Worm (Caenorhabditis elegans) whole organism, late embryonic: ENCODE results near the gene R11D1.4.

ENCODE experiments used
- C08G9.2 ChIP-seq: sonication (generic microtip); optimal IDR thresholded peaks from 2 replicates; lab custom pipeline; 2016; ENCODE audit warnings: mild to moderate bottlenecking, missing genetic modification characterization, moderate library complexity, missing compliant biosample characterization
- F13H6.1 ChIP-seq: sonication (generic microtip); optimal IDR thresholded peaks from 2 replicates; lab custom pipeline; 2016; ENCODE audit warnings: missing genetic modification characterization, missing compliant biosample characterization
- K09A11.1 ChIP-seq: sonication (generic microtip); optimal IDR thresholded peaks from 2 replicates; lab custom pipeline; 2017; ENCODE audit warnings: antibody characterized with exemption, mild to moderate bottlenecking, missing genetic modification characterization, missing compliant biosample characterization; ENCODE audit not compliant: insufficient read depth
- Y22D7AL.16 ChIP-seq: sonication (generic microtip); optimal IDR thresholded peaks from 2 replicates; lab custom pipeline; 2016; ENCODE audit warnings: missing genetic modification characterization, missing compliant biosample characterization
- ahr-1 ChIP-seq: sonication (generic microtip); optimal IDR thresholded peaks from 2 replicates; lab custom pipeline; 2016; ENCODE audit warnings: missing genetic modification characterization, missing compliant biosample characterization
- ceh-18 ChIP-seq: sonication (generic microtip); optimal IDR thresholded peaks from 2 replicates; lab custom pipeline; 2016; ENCODE audit warnings: missing genetic modification characterization, missing compliant biosample characterization
- ceh-19 ChIP-seq: fragments of 200-800 bp; sonication (Bioruptor generic); optimal IDR thresholded peaks from 2 replicates; lab custom pipeline; 2018; ENCODE audit warnings: mild to moderate bottlenecking, missing genetic modification characterization, missing compliant biosample characterization
- ceh-2 ChIP-seq: sonication (generic microtip); optimal IDR thresholded peaks from 2 replicates; lab custom pipeline; 2016; ENCODE audit warnings: missing genotype, missing genetic modification characterization, missing compliant biosample characterization
- ceh-30 ChIP-seq: fragments of 150-350 bp; optimal IDR thresholded peaks from 2 replicates; lab custom pipeline; 2014; ENCODE audit warnings: missing biosample characterization, missing genetic modification characterization
- ceh-31 ChIP-seq: sonication (generic microtip); optimal IDR thresholded peaks from 2 replicates; lab custom pipeline; 2016; ENCODE audit warnings: missing genetic modification characterization, missing compliant biosample characterization
- ceh-34 ChIP-seq: sonication (generic microtip); optimal IDR thresholded peaks from 2 replicates; lab custom pipeline; 2016; ENCODE audit warnings: mild to moderate bottlenecking, missing genetic modification characterization, missing compliant biosample characterization
- ceh-48 ChIP-seq: sonication (generic microtip); optimal IDR thresholded peaks from 2 replicates; lab custom pipeline; 2016; ENCODE audit warnings: missing genetic modification characterization, inconsistent platforms, missing compliant biosample characterization
- ceh-6 ChIP-seq: fragments of 200-800 bp; sonication (Bioruptor generic); optimal IDR thresholded peaks from 2 replicates; lab custom pipeline; 2018; ENCODE audit warnings: mild to moderate bottlenecking, missing genetic modification characterization, missing compliant biosample characterization
- che-1 ChIP-seq: sonication (generic microtip); optimal IDR thresholded peaks from 2 replicates; lab custom pipeline; 2016; ENCODE audit warnings: mild to moderate bottlenecking, missing genetic modification characterization, missing compliant biosample characterization
- dve-1 ChIP-seq: sonication (generic microtip); optimal IDR thresholded peaks from 2 replicates; lab custom pipeline; 2017; ENCODE audit warnings: antibody characterized with exemption, mild to moderate bottlenecking, missing genetic modification characterization, missing compliant biosample characterization
- elt-4 ChIP-seq: sonication (generic microtip); optimal IDR thresholded peaks from 2 replicates; lab custom pipeline; 2016; ENCODE audit warnings: missing genetic modification characterization, missing compliant biosample characterization
- ets-4 ChIP-seq: sonication (generic microtip); optimal IDR thresholded peaks from 2 replicates; lab custom pipeline; 2016; ENCODE audit warnings: missing genetic modification characterization, missing compliant biosample characterization
- eyg-1 ChIP-seq: sonication (generic microtip); optimal IDR thresholded peaks from 2 replicates; lab custom pipeline; 2016; ENCODE audit warnings: missing genotype, missing genetic modification characterization, missing compliant biosample characterization
- fkh-10 ChIP-seq: fragments of 150-350 bp; optimal IDR thresholded peaks from 2 replicates; lab custom pipeline; 2014; ENCODE audit warnings: missing biosample characterization, missing genetic modification reagents, missing genetic modification characterization
- fkh-6 ChIP-seq: sonication (generic microtip); optimal IDR thresholded peaks from 2 replicates; lab custom pipeline; 2016; ENCODE audit warnings: missing genetic modification characterization, missing compliant biosample characterization
- hlh-13 ChIP-seq: fragments of 200-800 bp; sonication (Bioruptor generic); optimal IDR thresholded peaks from 2 replicates; lab custom pipeline; 2018; ENCODE audit warnings: mild to moderate bottlenecking, missing genetic modification characterization, missing compliant biosample characterization
- hlh-30 ChIP-seq: sonication (generic microtip); optimal IDR thresholded peaks from 2 replicates; lab custom pipeline; 2017; ENCODE audit warnings: antibody characterized with exemption, missing genetic modification characterization, missing compliant biosample characterization; ENCODE audit not compliant: insufficient read depth
- hlh-6 ChIP-seq: sonication (generic microtip); optimal IDR thresholded peaks from 2 replicates; lab custom pipeline; 2016; ENCODE audit warnings: missing genotype, missing genetic modification characterization, missing compliant biosample characterization
- lim-6 ChIP-seq: sonication (generic microtip); optimal IDR thresholded peaks from 2 replicates; lab custom pipeline; 2016; ENCODE audit warnings: missing genetic modification characterization, missing compliant biosample characterization
- lin-11 ChIP-seq: fragments of 200-800 bp; sonication (Bioruptor generic); optimal IDR thresholded peaks from 2 replicates; lab custom pipeline; 2018; ENCODE audit warnings: mild to moderate bottlenecking, missing genetic modification characterization, missing compliant biosample characterization
- madf-2 ChIP-seq: sonication (generic microtip); optimal IDR thresholded peaks from 2 replicates; lab custom pipeline; 2017; ENCODE audit warnings: missing genetic modification characterization, missing compliant biosample characterization
- nhr-11 ChIP-seq: fragments of 150-350 bp; optimal IDR thresholded peaks from 2 replicates; lab custom pipeline; 2014; ENCODE audit warnings: missing biosample characterization, missing genetic modification characterization
- npax-4 ChIP-seq: sonication (generic microtip); optimal IDR thresholded peaks from 2 replicates; lab custom pipeline; 2016; ENCODE audit warnings: missing genetic modification characterization, missing compliant biosample characterization
- pat-9 ChIP-seq: fragments of 200-800 bp; sonication (Bioruptor generic); optimal IDR thresholded peaks from 2 replicates; lab custom pipeline; 2018; ENCODE audit warnings: mild to moderate bottlenecking, missing genetic modification characterization, moderate library complexity, missing compliant biosample characterization
- pax-1 ChIP-seq: fragments of 150-350 bp; optimal IDR thresholded peaks from 2 replicates; lab custom pipeline; 2014; ENCODE audit warnings: missing biosample characterization, missing genetic modification characterization
- pros-1 ChIP-seq: fragments of 150-350 bp; optimal IDR thresholded peaks from 2 replicates; lab custom pipeline; 2014; ENCODE audit warnings: missing biosample characterization, missing genetic modification reagents, missing genetic modification characterization
- ref-2 ChIP-seq: sonication (generic microtip); optimal IDR thresholded peaks from 2 replicates; lab custom pipeline; 2016; ENCODE audit warnings: missing genetic modification characterization, missing compliant biosample characterization
- sox-2 ChIP-seq: fragments of 200-800 bp; sonication (Bioruptor generic); IDR thresholded peaks from 2 replicates; pipeline ENCODE4 v1.3.6; 2022; ENCODE audit warnings: missing genetic modification reagents, missing genetic modification characterization, missing compliant biosample characterization
- tbx-2 ChIP-seq: sonication (generic microtip); optimal IDR thresholded peaks from 2 replicates; lab custom pipeline; 2016; ENCODE audit warnings: missing genetic modification characterization, missing compliant biosample characterization
- tbx-7 ChIP-seq: sonication (generic microtip); optimal IDR thresholded peaks from 2 replicates; lab custom pipeline; 2016; ENCODE audit warnings: missing genotype, missing genetic modification characterization, missing compliant biosample characterization
- ttx-3 ChIP-seq: sonication (generic microtip); optimal IDR thresholded peaks from 2 replicates; lab custom pipeline; 2016; ENCODE audit warnings: missing genetic modification reagents, missing genetic modification characterization, missing compliant biosample characterization
- unc-42 ChIP-seq: sonication (generic microtip); optimal IDR thresholded peaks from 2 replicates; lab custom pipeline; 2016; ENCODE audit warnings: missing genotype, missing genetic modification characterization, missing compliant biosample characterization
- unc-55 ChIP-seq: sonication (generic microtip); optimal IDR thresholded peaks from 2 replicates; lab custom pipeline; 2017; ENCODE audit warnings: missing biosample characterization, missing genetic modification reagents, missing genetic modification characterization
- ztf-16 ChIP-seq: sonication (generic microtip); optimal IDR thresholded peaks from 2 replicates; lab custom pipeline; 2017; ENCODE audit warnings: missing genetic modification characterization, missing compliant biosample characterization

The R11D1.4 gene

ce11 chrV:12727104-12727637, 13.2 kb upstream of the R11D1.4 start, which contains the start of gene R11D1.13:
R11D1.13 (plus strand) TSS chrV:12727154.
- TF ChIP-seq ceh-18 (tag; lab: Kevin White, UChicago) (no peak), lin-11 (tag; lab: Kevin White, UChicago) (no peak), pax-1 (tag; lab: Kevin White, UChicago) (no peak), F13H6.1 (no peak), madf-2 (tag; lab: Kevin White, UChicago) (no peak), pat-9 (tag; lab: Kevin White, UChicago) (no peak), ref-2 (tag; lab: Kevin White, UChicago) (no peak), eyg-1 (tag; lab: Kevin White, UChicago) (no peak)
- TF ChIP-seq, all 69 proteins: peak for 0

DNA sequence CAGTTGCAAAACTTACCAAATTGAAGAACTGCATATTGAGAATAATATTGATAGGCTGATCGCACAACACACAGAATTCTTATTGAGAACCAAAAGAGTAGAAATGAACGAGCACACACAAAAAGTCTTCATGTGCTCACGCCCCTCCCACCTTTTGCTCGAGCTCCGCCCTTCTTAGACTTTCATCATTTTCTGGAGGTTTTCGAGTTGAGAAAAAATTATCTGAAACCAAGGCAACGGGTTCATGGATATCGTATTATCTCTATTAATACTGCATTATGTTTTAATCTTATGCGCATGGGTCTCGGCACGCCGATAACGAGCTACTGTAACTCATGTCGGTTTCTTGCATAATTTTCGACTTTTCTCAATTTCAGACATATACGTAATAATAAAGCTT, 11.9 kb upstream of the R11D1.4 start, which contains the start of gene R11D1.12:
TSS of gene R11D1.12 (minus strand) at position 101 of the 400 bp plus-strand sequence.
- no peak for TF ChIP-seq tbx-7 (tag; lab: Kevin White, UChicago)
- TF ChIP-seq sox-2 (GFP tag; lab: Robert Waterston, UW): no peak
- no peak for TF ChIP-seq ztf-16 (tag; lab: Kevin White, UChicago)
- TF ChIP-seq unc-42 (tag; lab: Kevin White, UChicago): no peak
- no peak for TF ChIP-seq tbx-2 (tag; lab: Kevin White, UChicago)
- no peak for TF ChIP-seq fkh-6 (tag; lab: Kevin White, UChicago)
- TF ChIP-seq npax-4 (tag; lab: Kevin White, UChicago): no peak
- no peak for TF ChIP-seq elt-4 (tag; lab: Kevin White, UChicago)
- TF ChIP-seq ceh-18 (tag; lab: Kevin White, UChicago): no peak
- no peak for TF ChIP-seq unc-55 (GFP tag; lab: Kevin White, UChicago)
- no peak for TF ChIP-seq ceh-6
- TF ChIP-seq dve-1 (tag; lab: Kevin White, UChicago): no peak
- TF ChIP-seq hlh-6 (tag; lab: Kevin White, UChicago): no peak
- no peak for TF ChIP-seq K09A11.1
- TF ChIP-seq ttx-3 (tag; lab: Kevin White, UChicago): no peak
- no peak for TF ChIP-seq pros-1 (tag; lab: Kevin White, UChicago)

- no peak for TF ChIP-seq ceh-48 (tag; lab: Kevin White, UChicago)
- no peak for TF ChIP-seq nhr-11 (tag; lab: Kevin White, UChicago)
- TF ChIP-seq ceh-6: no peak
- TF ChIP-seq unc-42 (tag; lab: Kevin White, UChicago): no peak
- TF ChIP-seq hlh-6 (tag; lab: Kevin White, UChicago): no peak
- no peak for TF ChIP-seq hlh-30
- no peak for TF ChIP-seq che-1 (tag; lab: Kevin White, UChicago)
- no peak for TF ChIP-seq ets-4 (tag; lab: Kevin White, UChicago)
- TF ChIP-seq ceh-19 (GFP tag; lab: Kevin White, UChicago): no peak
- TF ChIP-seq lim-6 (tag; lab: Kevin White, UChicago): no peak
- no peak for TF ChIP-seq ceh-2 (tag; lab: Kevin White, UChicago)
- TF ChIP-seq pros-1 (tag; lab: Kevin White, UChicago): no peak
- no peak for TF ChIP-seq ahr-1 (tag; lab: Kevin White, UChicago)
- TF ChIP-seq, all 69 proteins: peak for 0
Observed at ce11 chrV:12719713-12720112, 5.7 kb upstream of the R11D1.4 start, which contains the start of gene R11D1.7. R11D1.7 (plus strand) TSS chrV:12720013.

ce11 chrV:12718622-12719021, 4.6 kb upstream of the R11D1.4 start, which contains the start of gene str-181:
str-181 (minus strand) TSS chrV:12718722.
- TF ChIP-seq che-1 (tag; lab: Kevin White, UChicago) (no peak), Y22D7AL.16 (tag; lab: Kevin White, UChicago) (no peak), fkh-6 (tag; lab: Kevin White, UChicago) (no peak), fkh-10 (GFP tag; lab: Kevin White, UChicago) (no peak), ceh-30 (tag; lab: Kevin White, UChicago) (no peak), ceh-34 (tag; lab: Kevin White, UChicago) (no peak), ceh-6 (no peak), hlh-13 (GFP tag; lab: Kevin White, UChicago) (no peak), hlh-30 (no peak), C08G9.2 (tag; lab: Kevin White, UChicago) (no peak), pat-9 (tag; lab: Kevin White, UChicago) (no peak), nhr-11 (tag; lab: Kevin White, UChicago) (no peak), tbx-2 (tag; lab: Kevin White, UChicago) (no peak), F13H6.1 (no peak), ceh-31 (no peak), ztf-16 (tag; lab: Kevin White, UChicago) (no peak)
